Worm (Caenorhabditis elegans) whole organism, L1 larva: ENCODE results near the gene nspg-3.
A peak's percentile ranks its signal among the peaks of the same experiment; 100 is the strongest.

Experiments used
- C04F5.9 ChIP-seq: sonication (generic microtip); optimal IDR thresholded peaks from 2 replicates; lab custom pipeline; 2016; ENCODE audit warnings: missing genetic modification characterization, missing compliant biosample characterization
- C16A3.4 ChIP-seq: fragments of 150-350 bp; optimal IDR thresholded peaks from 2 replicates; lab custom pipeline; 2014; ENCODE audit warnings: missing biosample characterization, missing genetic modification characterization
- F16B12.6 ChIP-seq: fragments of 150-350 bp; optimal IDR thresholded peaks from 2 replicates; lab custom pipeline; 2014; ENCODE audit warnings: missing biosample characterization, missing genetic modification characterization
- alr-1 ChIP-seq: fragments of 200-800 bp; sonication (Bioruptor generic); optimal IDR thresholded peaks from 2 replicates; lab custom pipeline; 2018; ENCODE audit warnings: borderline replicate concordance, mild to moderate bottlenecking, missing genetic modification characterization, missing compliant biosample characterization
- aly-2 ChIP-seq: fragments of 150-350 bp; optimal IDR thresholded peaks from 2 replicates; lab custom pipeline; 2014; ENCODE audit warnings: missing biosample characterization, missing genetic modification characterization
- blmp-1 ChIP-seq: fragments of 150-350 bp; optimal IDR thresholded peaks from 2 replicates; lab custom pipeline; 2014; ENCODE audit warnings: missing biosample characterization, missing genetic modification characterization
- ceh-63 ChIP-seq: fragments of 200-800 bp; sonication (Bioruptor generic); optimal IDR thresholded peaks from 2 replicates; lab custom pipeline; 2018; ENCODE audit warnings: mild to moderate bottlenecking, missing genetic modification characterization, missing compliant biosample characterization
- ceh-82 ChIP-seq, 3 experiments: fragments of 150-350 bp in 1 of 3; sonication (generic microtip) in 2 of 3; optimal IDR thresholded peaks; 2 replicates each; lab custom pipeline; 2014 to 2017; ENCODE audit warnings: missing biosample characterization in 3 of 3, missing genetic modification characterization in 3 of 3
- ceh-90 ChIP-seq: sonication (generic microtip); optimal IDR thresholded peaks from 2 replicates; lab custom pipeline; 2016; ENCODE audit warnings: missing genetic modification characterization, missing compliant biosample characterization
- ces-1 ChIP-seq: fragments of 150-350 bp; optimal IDR thresholded peaks from 2 replicates; lab custom pipeline; 2014; ENCODE audit warnings: missing biosample characterization, missing genetic modification reagents, missing genetic modification characterization
- dpl-1 ChIP-seq, 3 experiments: fragments of 150-350 bp in 2 of 3; sonication (generic microtip) in 1 of 3; optimal IDR thresholded peaks; 2 replicates each; lab custom pipeline; 2014 to 2017; ENCODE audit warnings: missing biosample characterization in 3 of 3, missing genetic modification characterization in 3 of 3, missing genetic modification reagents in 3 of 3
- dsc-1 ChIP-seq: sonication (generic microtip); optimal IDR thresholded peaks from 2 replicates; lab custom pipeline; 2016; ENCODE audit warnings: mild to moderate bottlenecking, missing genetic modification characterization, missing compliant biosample characterization
- efl-1 ChIP-seq, 4 experiments: fragments of 150-350 bp; optimal IDR thresholded peaks in 3 of 4; peaks in 1 of 4; 1 replicate in 1 of 4; 2 replicates in 3 of 4; lab custom pipeline; 2014; ENCODE audit warnings: missing biosample characterization in 2 of 4, missing genetic modification characterization in 2 of 4, missing genetic modification reagents in 2 of 4
- efl-3 ChIP-seq: fragments of 200-800 bp; sonication (Bioruptor generic); optimal IDR thresholded peaks from 2 replicates; lab custom pipeline; 2018; ENCODE audit warnings: mild to moderate bottlenecking, missing genetic modification characterization, missing compliant biosample characterization
- egl-13 ChIP-seq: sonication (generic microtip); optimal IDR thresholded peaks from 2 replicates; lab custom pipeline; 2016; ENCODE audit warnings: missing genotype, missing genetic modification reagents, missing genetic modification characterization, missing compliant biosample characterization
- egl-27 ChIP-seq, 2 experiments: fragments of 150-350 bp in 1 of 2; sonication (generic microtip); optimal IDR thresholded peaks; 3 replicates each; lab custom pipeline; 2017 to 2018; ENCODE audit warnings: missing biosample characterization in 2 of 2, missing genetic modification characterization in 2 of 2, missing genetic modification reagents in 2 of 2
- elt-2 ChIP-seq: sonication (generic microtip); optimal IDR thresholded peaks from 2 replicates; lab custom pipeline; 2016; ENCODE audit warnings: missing genetic modification characterization, mild to moderate bottlenecking, inconsistent platforms, missing compliant biosample characterization, missing genetic modification reagents
- fkh-10 ChIP-seq: sonication (generic microtip); optimal IDR thresholded peaks from 2 replicates; lab custom pipeline; 2017; ENCODE audit warnings: missing biosample characterization, missing genetic modification reagents, missing genetic modification characterization
- hlh-17 ChIP-seq: fragments of 200-800 bp; sonication (Bioruptor generic); optimal IDR thresholded peaks from 2 replicates; lab custom pipeline; 2018; ENCODE audit warnings: missing genetic modification characterization, mild to moderate bottlenecking, missing compliant biosample characterization, moderate library complexity, borderline replicate concordance
- hpl-2 ChIP-seq: fragments of 150-350 bp; optimal IDR thresholded peaks from 2 replicates; lab custom pipeline; 2014; ENCODE audit warnings: missing biosample characterization, missing genetic modification reagents, missing genetic modification characterization
- isw-1 ChIP-seq: fragments of 200-800 bp; sonication (Bioruptor generic); IDR thresholded peaks from 2 replicates; pipeline ENCODE4 v1.3.6; 2022; ENCODE audit warnings: missing genetic modification characterization, missing compliant biosample characterization
- lin-14 ChIP-seq: fragments of 200-800 bp; sonication (Bioruptor generic); optimal IDR thresholded peaks from 2 replicates; lab custom pipeline; 2018; ENCODE audit warnings: mild to moderate bottlenecking, missing genetic modification characterization, moderate library complexity, missing compliant biosample characterization
- lin-15B ChIP-seq: fragments of 150-350 bp; sonication (generic microtip); optimal IDR thresholded peaks from 3 replicates; lab custom pipeline; 2014; ENCODE audit warnings: missing biosample characterization, missing genetic modification characterization
- lin-39 ChIP-seq: fragments of 150-350 bp; optimal IDR thresholded peaks from 2 replicates; lab custom pipeline; 2014; ENCODE audit warnings: missing biosample characterization, missing genetic modification reagents, missing genetic modification characterization
- lir-3 ChIP-seq: sonication (generic microtip); optimal IDR thresholded peaks from 2 replicates; lab custom pipeline; 2016; ENCODE audit warnings: mild to moderate bottlenecking, missing genetic modification characterization, moderate library complexity, missing compliant biosample characterization; ENCODE audit not compliant: poor library complexity
- mab-9 ChIP-seq: fragments of 200-800 bp; sonication (Bioruptor generic); IDR thresholded peaks from 2 replicates; pipeline ENCODE4 v1.3.6; 2022; ENCODE audit warnings: missing genetic modification reagents, missing genetic modification characterization, missing compliant biosample characterization
- mdl-1 ChIP-seq, 2 experiments: fragments of 150-350 bp; optimal IDR thresholded peaks; 2 replicates each; lab custom pipeline; 2014 to 2017; ENCODE audit warnings: missing biosample characterization in 2 of 2, missing genetic modification characterization in 2 of 2, inconsistent platforms in 1 of 2
- mef-2 ChIP-seq: fragments of 150-350 bp; optimal IDR thresholded peaks from 2 replicates; lab custom pipeline; 2014; ENCODE audit warnings: missing biosample characterization, missing genetic modification characterization
- nhr-11 ChIP-seq: fragments of 150-350 bp; optimal IDR thresholded peaks from 2 replicates; lab custom pipeline; 2014; ENCODE audit warnings: missing biosample characterization, missing genetic modification characterization
- nhr-12 ChIP-seq: sonication (generic microtip); optimal IDR thresholded peaks from 2 replicates; lab custom pipeline; 2017; ENCODE audit warnings: missing biosample characterization, missing genetic modification characterization
- nhr-19 ChIP-seq: fragments of 200-800 bp; sonication (Bioruptor generic); conservative IDR thresholded peaks from 2 replicates; pipeline ENCODE4 v1.3.6; 2022; ENCODE audit warnings: missing genetic modification characterization, missing compliant biosample characterization
- nhr-20 ChIP-seq: sonication (generic microtip); optimal IDR thresholded peaks from 2 replicates; lab custom pipeline; 2016; ENCODE audit warnings: mild to moderate bottlenecking, missing genetic modification characterization, missing compliant biosample characterization
- nhr-77 ChIP-seq: fragments of 150-350 bp; optimal IDR thresholded peaks from 2 replicates; lab custom pipeline; 2014; ENCODE audit warnings: missing biosample characterization, missing genetic modification characterization
- nhr-84 ChIP-seq: sonication (generic microtip); optimal IDR thresholded peaks from 2 replicates; lab custom pipeline; 2017; ENCODE audit warnings: missing biosample characterization, missing genetic modification characterization
- nhr-85 ChIP-seq: sonication (generic microtip); peaks from one replicate; lab custom pipeline; 2016; ENCODE audit warnings: missing genetic modification characterization, inconsistent platforms, missing compliant biosample characterization
- pag-3 ChIP-seq: sonication (generic microtip); optimal IDR thresholded peaks from 2 replicates; lab custom pipeline; 2017; ENCODE audit warnings: missing genetic modification characterization, mild to moderate bottlenecking, missing compliant biosample characterization, antibody characterized with exemption, borderline replicate concordance; ENCODE audit not compliant: insufficient read depth
- pqm-1 ChIP-seq: sonication (generic microtip); optimal IDR thresholded peaks from 3 replicates; lab custom pipeline; 2017; ENCODE audit warnings: missing biosample characterization, missing genetic modification characterization
- rnt-1 ChIP-seq: sonication (generic microtip); optimal IDR thresholded peaks from 2 replicates; lab custom pipeline; 2016; ENCODE audit warnings: mild to moderate bottlenecking, missing genetic modification characterization, moderate library complexity, missing compliant biosample characterization
- skn-1 ChIP-seq: fragments of 150-350 bp; optimal IDR thresholded peaks from 2 replicates; lab custom pipeline; 2014; ENCODE audit warnings: missing biosample characterization, missing genetic modification characterization
- snu-23 ChIP-seq: sonication (generic microtip); optimal IDR thresholded peaks from 2 replicates; lab custom pipeline; 2016; ENCODE audit warnings: missing genetic modification characterization, missing compliant biosample characterization
- sptf-1 ChIP-seq: fragments of 150-350 bp; optimal IDR thresholded peaks from 2 replicates; lab custom pipeline; 2014; ENCODE audit warnings: missing biosample characterization, missing genetic modification characterization
- swsn-7 ChIP-seq: sonication (generic microtip); optimal IDR thresholded peaks from 2 replicates; lab custom pipeline; 2016; ENCODE audit warnings: missing genetic modification characterization, missing compliant biosample characterization
- tbx-2 ChIP-seq: sonication (generic microtip); optimal IDR thresholded peaks from 2 replicates; lab custom pipeline; 2016; ENCODE audit warnings: missing genetic modification characterization, missing compliant biosample characterization
- tlp-1 ChIP-seq: fragments of 150-350 bp; optimal IDR thresholded peaks from 2 replicates; lab custom pipeline; 2014; ENCODE audit warnings: missing biosample characterization, missing genetic modification characterization
- unc-86 ChIP-seq: sonication (generic microtip); optimal IDR thresholded peaks from 2 replicates; lab custom pipeline; 2016; ENCODE audit warnings: missing genetic modification characterization, missing compliant biosample characterization
- unc-98 ChIP-seq: fragments of 200-800 bp; sonication (Bioruptor generic); IDR thresholded peaks from 2 replicates; pipeline ENCODE4 v1.3.6; 2022; ENCODE audit warnings: missing genetic modification characterization, missing compliant biosample characterization
- vab-15 ChIP-seq: sonication (generic microtip); optimal IDR thresholded peaks from 2 replicates; lab custom pipeline; 2017; ENCODE audit warnings: missing genotype, mild to moderate bottlenecking, missing genetic modification characterization, missing compliant biosample characterization
- xbp-1 ChIP-seq: sonication (generic microtip); optimal IDR thresholded peaks from 2 replicates; lab custom pipeline; 2016; ENCODE audit warnings: missing genetic modification characterization, missing compliant biosample characterization
- zag-1 ChIP-seq: fragments of 150-350 bp; optimal IDR thresholded peaks from 2 replicates; lab custom pipeline; 2014; ENCODE audit warnings: missing biosample characterization, missing genetic modification characterization
- zip-4 ChIP-seq: fragments of 200-800 bp; sonication (Bioruptor generic); optimal IDR thresholded peaks from 2 replicates; lab custom pipeline; 2018; ENCODE audit warnings: mild to moderate bottlenecking, missing genetic modification characterization, moderate library complexity, missing compliant biosample characterization
- ztf-11 ChIP-seq, 2 experiments: sonication (generic microtip); optimal IDR thresholded peaks; 2 replicates each; lab custom pipeline; 2016 to 2017; ENCODE audit warnings: missing genetic modification characterization in 2 of 2, missing biosample characterization in 1 of 2, missing compliant biosample characterization in 1 of 2

nspg-3 gene

ce11 chrII:6047639-6048159 lies 43.9 kb upstream of the nspg-3 start, which contains the start of the genes R12C12.6 and ran-5:
Gene R12C12.6, minus strand, starts transcription at chrII:6047867.
Gene ran-5, plus strand, starts transcription at chrII:6048109.
- TF ChIP-seq zag-1 (tag; lab: Kevin White, UChicago) = no peak
- no peak for TF ChIP-seq hlh-17 (GFP tag; lab: Kevin White, UChicago)
- peak; percentile 60 for TF ChIP-seq C04F5.9 (tag; lab: Kevin White, UChicago)
- TF ChIP-seq pqm-1 (tag; lab: Kevin White, UChicago) = no peak
- TF ChIP-seq egl-27 (tag; optimal IDR thresholded peaks at IDR 0.05; lab: Kevin White, UChicago) = no peak
- TF ChIP-seq ceh-82 (tag; optimal IDR thresholded peaks at IDR 0.05; lab: Kevin White, UChicago) = peak; percentile 82 to 91 (median 87)
- TF ChIP-seq tbx-2 = peak; percentile 85
- TF ChIP-seq elt-2 (tag; lab: Kevin White, UChicago) = peak; percentile 75
- no peak for TF ChIP-seq mef-2
- TF ChIP-seq dpl-1 (GFP tag; optimal IDR thresholded peaks at IDR 0.05; lab: Kevin White, UChicago) = peak; percentile 75 to 86 (median 84)
- no peak for TF ChIP-seq nhr-12 (tag; lab: Kevin White, UChicago)
- TF ChIP-seq isw-1 (GFP tag; lab: Robert Waterston, UW) = peak; percentile 75
- TF ChIP-seq nhr-77 (tag; lab: Kevin White, UChicago) = peak; percentile 66
- peak; percentile 91 for TF ChIP-seq dsc-1 (tag; lab: Kevin White, UChicago)
- peak in 1 of 2 experiments; percentile 65 for TF ChIP-seq mdl-1 (tag; optimal IDR thresholded peaks at IDR 0.05; lab: Kevin White, UChicago)
- peak; percentile 32 for TF ChIP-seq fkh-10 (GFP tag; lab: Kevin White, UChicago)
- TF ChIP-seq mab-9 (GFP tag; lab: Robert Waterston, UW) = peak; percentile 57; the same call in 1 of the 2 replicates
- TF ChIP-seq nhr-20 (tag; lab: Kevin White, UChicago) = peak; percentile 88
- TF ChIP-seq ces-1 (GFP tag; lab: Kevin White, UChicago) = no peak
- TF ChIP-seq efl-3 (GFP tag; lab: Kevin White, UChicago) = no peak
- no peak for TF ChIP-seq tlp-1 (tag; lab: Kevin White, UChicago)
- TF ChIP-seq egl-13 = peak; percentile 79
- no peak for TF ChIP-seq ceh-63 (GFP tag; lab: Kevin White, UChicago)
- peak in 1 of 2 experiments; percentile 68 for TF ChIP-seq ztf-11 (tag; optimal IDR thresholded peaks at IDR 0.05; lab: Kevin White, UChicago)
- no peak for TF ChIP-seq pag-3 (tag; lab: Kevin White, UChicago)
- peak; percentile 24 for TF ChIP-seq hpl-2 (GFP tag; lab: Kevin White, UChicago)
- peak; percentile 94 for TF ChIP-seq nhr-85 (tag; lab: Kevin White, UChicago)
- TF ChIP-seq nhr-11 (tag; lab: Kevin White, UChicago) = peak; percentile 75
- peak; percentile 85 to 88 for TF ChIP-seq efl-1 (optimal IDR thresholded peaks at IDR 0.05; lab: Kevin White, UChicago)
- TF ChIP-seq efl-1 (GFP tag; optimal IDR thresholded peaks at IDR 0.05 in 1 of 2; lab: Kevin White, UChicago) = peak; percentile 80 to 98
- no peak for TF ChIP-seq alr-1 (tag; lab: Kevin White, UChicago)
- TF ChIP-seq swsn-7 (tag; lab: Kevin White, UChicago) = peak; percentile 91
- TF ChIP-seq nhr-19 (GFP tag; lab: Robert Waterston, UW) = peak; percentile 87
- no peak for TF ChIP-seq vab-15
- TF ChIP-seq zip-4 = peak; percentile 67
- TF ChIP-seq F16B12.6 (tag; lab: Kevin White, UChicago) = peak; percentile 63
- TF ChIP-seq C16A3.4 (tag; lab: Kevin White, UChicago) = peak; percentile 85
- TF ChIP-seq sptf-1 (tag; lab: Kevin White, UChicago) = no peak
- TF ChIP-seq ceh-90 (tag; lab: Kevin White, UChicago) = peak; percentile 15
- TF ChIP-seq snu-23 (GFP tag; lab: Kevin White, UChicago) = peak; percentile 90
- peak; percentile 68 for TF ChIP-seq lin-15B
- TF ChIP-seq skn-1 (tag; lab: Kevin White, UChicago) = peak; percentile 63
- TF ChIP-seq unc-98 (GFP tag; lab: Robert Waterston, UW) = no peak
- TF ChIP-seq rnt-1 (tag; lab: Kevin White, UChicago) = peak; percentile 95
- peak; percentile 79 for TF ChIP-seq blmp-1 (tag; lab: Kevin White, UChicago)
- peak; percentile 87 for TF ChIP-seq xbp-1 (tag; lab: Kevin White, UChicago)
- no peak for TF ChIP-seq nhr-84 (tag; lab: Kevin White, UChicago)
- peak; percentile 76 for TF ChIP-seq lin-39
- TF ChIP-seq aly-2 = peak; percentile 67
- TF ChIP-seq lir-3 = peak; percentile 72
- TF ChIP-seq lin-14 (GFP tag; lab: Kevin White, UChicago) = peak; percentile 82
- TF ChIP-seq unc-86 = peak; percentile 78
